Worm (Caenorhabditis elegans) whole organism, L2 larva: ENCODE measurements around the gene ant-1.3.

Source experiments
- C34F6.9 ChIP-seq: fragments of 150-350 bp; optimal IDR thresholded peaks from 2 replicates; lab custom pipeline; 2014; ENCODE audit warnings: missing biosample characterization, missing genetic modification characterization
- egl-27 ChIP-seq: sonication (generic microtip); optimal IDR thresholded peaks from 3 replicates; lab custom pipeline; 2017; ENCODE audit warnings: missing biosample characterization, missing genetic modification reagents, missing genetic modification characterization
- elt-1 ChIP-seq: fragments of 150-350 bp; optimal IDR thresholded peaks from 2 replicates; lab custom pipeline; 2014; ENCODE audit warnings: missing biosample characterization, missing genetic modification characterization
- nhr-11 ChIP-seq: fragments of 150-350 bp; optimal IDR thresholded peaks from 2 replicates; lab custom pipeline; 2014; ENCODE audit warnings: missing biosample characterization, missing genetic modification characterization
- nhr-237 ChIP-seq: fragments of 150-350 bp; optimal IDR thresholded peaks from 2 replicates; lab custom pipeline; 2014; ENCODE audit warnings: missing biosample characterization, missing genetic modification characterization
- nhr-25 ChIP-seq: fragments of 150-350 bp; sonication (generic microtip); optimal IDR thresholded peaks from 3 replicates; lab custom pipeline; 2014; ENCODE audit warnings: missing biosample characterization, missing genetic modification characterization

- no peak for TF ChIP-seq nhr-237 (tag; lab: Kevin White, UChicago)
- TF ChIP-seq nhr-25 (tag; lab: Kevin White, UChicago) = no peak
- TF ChIP-seq C34F6.9 (tag; lab: Kevin White, UChicago) = no peak
- TF ChIP-seq elt-1 (tag; lab: Kevin White, UChicago) = no peak
- TF ChIP-seq egl-27 (tag; lab: Kevin White, UChicago) = no peak
- TF ChIP-seq nhr-11 = no peak
These were observed 18.1 kb upstream of the ant-1.3 start for ce11 chrIV:9727217-9727616.
